Worm (Caenorhabditis elegans) whole organism, midembryonic: Measurements from ENCODE around the gene F01F1.11.

Experiments
- T22C8.4 ChIP-seq: fragments of 200-800 bp; sonication (Bioruptor generic); IDR thresholded peaks from 2 replicates; pipeline ENCODE4 v1.3.6; 2022; ENCODE audit warnings: missing genetic modification characterization, missing compliant biosample characterization
- cog-1 ChIP-seq: sonication (generic microtip); optimal IDR thresholded peaks from 2 replicates; lab custom pipeline; 2016; ENCODE audit warnings: missing genetic modification characterization, missing compliant biosample characterization
- flt-1 ChIP-seq: fragments of 200-800 bp; sonication (Bioruptor generic); IDR thresholded peaks from 2 replicates; pipeline ENCODE4 v1.3.6; 2022; ENCODE audit warnings: missing genetic modification characterization, missing compliant biosample characterization
- klf-2 ChIP-seq: fragments of 200-800 bp; sonication (Bioruptor generic); conservative IDR thresholded peaks from 2 replicates; pipeline ENCODE4 v1.3.6; 2022; ENCODE audit warnings: missing genetic modification reagents, missing genetic modification characterization, missing compliant biosample characterization
- med-1 ChIP-seq: sonication (generic microtip); optimal IDR thresholded peaks from 2 replicates; lab custom pipeline; 2017; ENCODE audit warnings: missing genetic modification characterization, mild to moderate bottlenecking, missing compliant biosample characterization, antibody characterized with exemption, missing genetic modification reagents; ENCODE audit not compliant: insufficient read depth
- ref-1 ChIP-seq: fragments of 200-800 bp; sonication (Bioruptor generic); conservative IDR thresholded peaks from 2 replicates; pipeline ENCODE4 v1.3.6; 2022; ENCODE audit warnings: missing genetic modification reagents, missing genetic modification characterization, missing compliant biosample characterization
- tab-1 ChIP-seq: fragments of 200-800 bp; sonication (Bioruptor generic); IDR thresholded peaks from 2 replicates; pipeline ENCODE4 v1.3.6; 2022; ENCODE audit warnings: missing genetic modification characterization, missing compliant biosample characterization
- ztf-23 ChIP-seq: fragments of 200-800 bp; sonication (Bioruptor generic); IDR thresholded peaks from 2 replicates; pipeline ENCODE4 v1.3.6; 2022; ENCODE audit warnings: missing genetic modification reagents, missing genetic modification characterization, missing compliant biosample characterization
- ztf-29 ChIP-seq: fragments of 200-800 bp; sonication (Bioruptor generic); IDR thresholded peaks from 2 replicates; pipeline ENCODE4 v1.3.6; 2022; ENCODE audit warnings: missing genetic modification reagents, missing genetic modification characterization, missing compliant biosample characterization

F01F1.11 gene

DNA sequence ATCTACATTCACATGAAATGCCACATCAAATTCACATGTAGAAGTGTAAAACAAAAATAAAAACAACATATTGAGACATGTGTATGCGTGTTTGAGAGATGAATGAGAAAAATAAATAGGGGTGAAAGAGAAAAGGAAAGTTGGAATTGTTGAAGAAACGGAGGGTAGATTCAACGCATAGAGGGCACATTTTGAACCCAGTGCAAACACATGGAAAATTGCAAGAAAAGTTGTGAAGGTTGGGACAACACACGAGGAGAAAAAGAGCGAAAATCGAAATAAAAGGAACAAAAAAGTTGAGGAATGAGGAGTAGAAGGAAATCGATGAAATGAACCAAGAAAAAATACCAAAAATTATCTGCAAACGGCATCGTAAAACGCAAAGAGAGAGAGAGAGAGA, 32.1 kb downstream of the F01F1.11 start:
- TF ChIP-seq med-1: no peak
- TF ChIP-seq klf-2 (GFP tag; lab: Robert Waterston, UW): no peak
- TF ChIP-seq tab-1 (GFP tag; lab: Robert Waterston, UW): no peak
- TF ChIP-seq flt-1: no peak
- no peak for TF ChIP-seq ztf-23 (GFP tag; lab: Robert Waterston, UW)
- no peak for TF ChIP-seq ref-1 (GFP tag; lab: Robert Waterston, UW)
- no peak for TF ChIP-seq cog-1 (tag; lab: Kevin White, UChicago)
- no peak for TF ChIP-seq T22C8.4 (GFP tag; lab: Robert Waterston, UW)
- no peak for TF ChIP-seq ztf-29 (GFP tag; lab: Robert Waterston, UW)

DNA sequence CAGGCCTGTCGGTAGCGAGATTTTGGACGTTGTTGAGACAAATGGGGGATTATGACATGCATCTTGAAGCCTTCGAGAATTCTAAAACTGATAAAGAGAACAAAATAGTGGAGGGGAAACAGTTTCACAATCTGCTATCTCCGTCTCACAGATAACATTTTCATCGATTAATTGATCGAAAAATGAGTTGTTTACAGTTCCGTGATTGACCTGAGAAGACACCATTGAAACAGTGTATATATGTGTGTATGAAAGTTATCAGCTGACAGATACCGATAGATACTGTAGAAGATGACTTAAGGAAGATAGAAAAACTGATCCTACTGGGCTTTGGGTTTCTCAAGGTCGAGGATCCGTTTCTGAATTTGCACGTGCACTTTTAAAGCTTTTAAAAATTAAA, 32.5 kb downstream of the F01F1.11 start:
- TF ChIP-seq klf-2 (GFP tag; lab: Robert Waterston, UW): no peak
- TF ChIP-seq ztf-29 (GFP tag; lab: Robert Waterston, UW): no peak
- no peak for TF ChIP-seq T22C8.4 (GFP tag; lab: Robert Waterston, UW)
- TF ChIP-seq cog-1 (tag; lab: Kevin White, UChicago): no peak
- no peak for TF ChIP-seq tab-1 (GFP tag; lab: Robert Waterston, UW)
- no peak for TF ChIP-seq ztf-23 (GFP tag; lab: Robert Waterston, UW)
- no peak for TF ChIP-seq ref-1 (GFP tag; lab: Robert Waterston, UW)

ce11 chrIII:5838159-5839046, 33.3 kb downstream of the F01F1.11 start:
- no peak for TF ChIP-seq ztf-29 (GFP tag; lab: Robert Waterston, UW)
- TF ChIP-seq flt-1: no peak
- TF ChIP-seq ztf-23 (GFP tag; lab: Robert Waterston, UW): no peak
- no peak for TF ChIP-seq med-1
- TF ChIP-seq tab-1 (GFP tag; lab: Robert Waterston, UW): no peak

DNA sequence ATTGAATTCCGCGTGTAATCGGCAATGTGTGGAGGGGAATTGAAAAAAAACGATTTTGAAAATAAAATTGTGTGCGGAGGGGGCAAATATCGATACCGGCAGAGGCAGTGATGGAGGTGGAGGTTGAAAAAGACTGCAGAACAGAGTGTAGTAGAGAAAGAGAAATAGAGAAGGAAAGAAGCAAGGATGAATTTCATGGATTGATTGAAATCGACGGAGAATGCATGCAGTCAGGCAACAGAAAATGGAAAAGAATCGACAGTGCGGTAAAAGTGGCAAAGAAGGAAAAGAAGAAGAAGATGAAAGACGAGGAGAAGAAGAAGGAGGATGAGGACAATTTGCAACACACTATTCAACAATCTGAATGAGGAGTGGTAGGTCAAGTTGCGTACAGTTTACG, 34.9 kb downstream of the F01F1.11 start, which contains the start of gene W04D12.1:
Gene W04D12.1, plus strand, starts transcription at position 111 of the 400 bp plus-strand sequence.
- TF ChIP-seq ztf-23 (GFP tag; lab: Robert Waterston, UW): no peak
- no peak for TF ChIP-seq cog-1 (tag; lab: Kevin White, UChicago)
- TF ChIP-seq tab-1 (GFP tag; lab: Robert Waterston, UW): no peak
- no peak for TF ChIP-seq ztf-29 (GFP tag; lab: Robert Waterston, UW)
- no peak for TF ChIP-seq ref-1 (GFP tag; lab: Robert Waterston, UW)
- TF ChIP-seq med-1: no peak
- TF ChIP-seq T22C8.4 (GFP tag; lab: Robert Waterston, UW): no peak
- no peak for TF ChIP-seq klf-2 (GFP tag; lab: Robert Waterston, UW)
- no peak for TF ChIP-seq flt-1

ce11 chrIII:5836261-5836660, 35.4 kb downstream of the F01F1.11 start:
- no peak for TF ChIP-seq ztf-29 (GFP tag; lab: Robert Waterston, UW)

DNA sequence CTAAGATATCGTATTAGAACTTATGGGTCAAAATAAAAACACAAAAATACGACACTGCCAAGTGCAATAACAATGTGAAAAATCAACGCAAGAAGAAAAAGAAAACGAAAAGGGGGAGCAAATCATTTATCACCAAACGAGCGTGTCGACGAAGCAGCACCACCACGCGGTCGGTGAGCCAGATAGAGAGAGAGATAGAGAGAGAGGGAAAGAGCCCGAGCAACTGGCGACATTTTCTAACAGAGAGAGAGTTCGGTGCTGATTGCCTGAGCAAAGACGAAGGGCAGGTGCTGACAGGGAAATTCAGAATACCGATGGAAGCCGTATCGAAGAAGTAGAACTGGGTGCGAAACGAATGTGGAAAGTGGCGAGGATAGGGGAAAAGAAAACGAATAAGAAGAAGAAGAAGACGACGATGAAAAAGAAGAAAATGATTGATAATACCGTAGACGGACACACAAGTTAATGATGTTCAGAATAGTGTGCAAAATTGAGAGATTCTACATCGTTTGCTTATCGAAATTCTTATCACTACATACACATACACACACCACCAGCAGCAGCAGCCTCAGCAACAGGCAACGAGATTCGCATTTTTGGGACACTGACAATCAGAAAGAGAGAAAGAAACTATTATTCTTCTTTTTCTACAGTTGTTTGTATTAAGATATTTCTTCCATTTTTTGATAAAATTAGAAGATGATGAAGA, 36.4 kb downstream of the F01F1.11 start:
- TF ChIP-seq ztf-23 (GFP tag; lab: Robert Waterston, UW): 0 out of 2 replicates have a peak, but pooled peaks have one; percentile 22
- no peak for TF ChIP-seq ztf-29 (GFP tag; lab: Robert Waterston, UW)

DNA sequence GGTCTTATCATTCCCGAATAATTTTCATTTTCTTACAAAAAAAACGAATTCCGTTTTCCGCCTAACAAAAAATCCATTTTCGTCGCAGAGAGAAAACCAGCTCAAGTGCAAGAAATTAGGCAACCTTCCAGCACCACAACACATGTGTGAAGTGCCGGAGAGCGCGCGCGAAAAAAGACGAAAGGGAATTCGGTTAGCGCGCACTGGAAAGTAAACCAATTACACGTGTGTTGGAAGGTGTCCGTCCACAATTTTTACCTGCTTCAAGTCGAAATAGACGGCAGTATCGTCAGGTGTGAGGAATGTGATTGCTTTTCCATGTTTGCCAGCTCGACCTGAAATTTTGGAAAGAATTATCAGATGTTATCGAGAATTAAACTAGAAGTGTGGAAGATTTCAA, 37.0 kb downstream of the F01F1.11 start:
- TF ChIP-seq ztf-23 (GFP tag; lab: Robert Waterston, UW): no peak
- TF ChIP-seq tab-1 (GFP tag; lab: Robert Waterston, UW): no peak
- TF ChIP-seq T22C8.4 (GFP tag; lab: Robert Waterston, UW): no peak
- no peak for TF ChIP-seq flt-1
- TF ChIP-seq ztf-29 (GFP tag; lab: Robert Waterston, UW): no peak
- no peak for TF ChIP-seq cog-1 (tag; lab: Kevin White, UChicago)
- TF ChIP-seq klf-2 (GFP tag; lab: Robert Waterston, UW): no peak
- TF ChIP-seq ref-1 (GFP tag; lab: Robert Waterston, UW): no peak
- TF ChIP-seq med-1: no peak

ce11 chrIII:5834053-5834452, 37.6 kb downstream of the F01F1.11 start, which contains the start of gene R12B2.6:
TSS of gene R12B2.6 (minus strand) at chrIII:5834153.
- no peak for TF ChIP-seq flt-1
- TF ChIP-seq tab-1 (GFP tag; lab: Robert Waterston, UW): no peak
- TF ChIP-seq ref-1 (GFP tag; lab: Robert Waterston, UW): no peak
- TF ChIP-seq ztf-29 (GFP tag; lab: Robert Waterston, UW): no peak
- TF ChIP-seq ztf-23 (GFP tag; lab: Robert Waterston, UW): no peak
- TF ChIP-seq cog-1 (tag; lab: Kevin White, UChicago): no peak
- TF ChIP-seq klf-2 (GFP tag; lab: Robert Waterston, UW): no peak
- TF ChIP-seq med-1: no peak
- no peak for TF ChIP-seq T22C8.4 (GFP tag; lab: Robert Waterston, UW)

ce11 chrIII:5833376-5833775, 38.3 kb downstream of the F01F1.11 start, which contains the start of the genes R12B2.13 and mdt-15:
TSS of gene R12B2.13 (minus strand) at chrIII:5833476.
TSS of gene mdt-15 (minus strand) at chrIII:5833751.
- no peak for TF ChIP-seq klf-2 (GFP tag; lab: Robert Waterston, UW)
- TF ChIP-seq flt-1: no peak
- no peak for TF ChIP-seq med-1
- no peak for TF ChIP-seq ref-1 (GFP tag; lab: Robert Waterston, UW)
- TF ChIP-seq tab-1 (GFP tag; lab: Robert Waterston, UW): no peak
- TF ChIP-seq cog-1 (tag; lab: Kevin White, UChicago): no peak
- no peak for TF ChIP-seq ztf-23 (GFP tag; lab: Robert Waterston, UW)
- no peak for TF ChIP-seq ztf-29 (GFP tag; lab: Robert Waterston, UW)
- no peak for TF ChIP-seq T22C8.4 (GFP tag; lab: Robert Waterston, UW)
